Fruit fly (Drosophila melanogaster) whole organism, embryonic: ENCODE data around the gene Hsp22.

Experiments used
- Blimp-1 ChIP-seq: fragments of 200-800 bp; sonication (Bioruptor generic); optimal IDR thresholded peaks from 3 replicates; lab custom pipeline; 2018; ENCODE audit warnings: missing biosample characterization, missing genetic modification characterization, mild to moderate bottlenecking, moderate library complexity, missing genetic modification reagents
- CG10267 ChIP-seq: fragments of 200-800 bp; sonication (Bioruptor generic); optimal IDR thresholded peaks from 2 replicates; lab custom pipeline; 2018; ENCODE audit warnings: missing biosample characterization, mild to moderate bottlenecking, missing genetic modification characterization, moderate library complexity
- CG10462 ChIP-seq: fragments of 200-800 bp; sonication (Bioruptor generic); optimal IDR thresholded peaks from 2 replicates; lab custom pipeline; 2016; ENCODE audit warnings: missing biosample characterization, missing genetic modification characterization
- CG10654 ChIP-seq: fragments of 200-800 bp; sonication (Bioruptor generic); optimal IDR thresholded peaks from 2 replicates; lab custom pipeline; 2016; ENCODE audit warnings: missing biosample characterization, missing genetic modification characterization
- CG11456 ChIP-seq: fragments of 200-800 bp; sonication (Bioruptor generic); IDR thresholded peaks from 3 replicates; pipeline ENCODE4 v1.3.6; 2022; ENCODE audit warnings: missing biosample characterization, missing genetic modification characterization
- CG11560 ChIP-seq: fragments of 200-800 bp; sonication (Bioruptor generic); IDR thresholded peaks from 3 replicates; pipeline ENCODE4 v1.3.6; 2022; ENCODE audit warnings: missing biosample characterization, missing genetic modification characterization
- CG1233 ChIP-seq: fragments of 200-800 bp; sonication (Bioruptor generic); optimal IDR thresholded peaks from 4 replicates; lab custom pipeline; 2018; ENCODE audit warnings: missing biosample characterization, mild to moderate bottlenecking, missing genetic modification characterization
- CG13123 ChIP-seq: fragments of 200-800 bp; sonication (Bioruptor generic); optimal IDR thresholded peaks from 2 replicates; lab custom pipeline; 2016; ENCODE audit warnings: missing biosample characterization, missing genetic modification characterization
- CG13424 ChIP-seq: fragments of 200-800 bp; sonication (Bioruptor generic); optimal IDR thresholded peaks from 2 replicates; lab custom pipeline; 2019; ENCODE audit warnings: missing biosample characterization, mild to moderate bottlenecking, missing genetic modification characterization, moderate library complexity
- CG15514 ChIP-seq: fragments of 200-800 bp; sonication (Bioruptor generic); optimal IDR thresholded peaks from 3 replicates; lab custom pipeline; 2017; ENCODE audit warnings: missing biosample characterization, missing genetic modification characterization, mild to moderate bottlenecking, moderate library complexity, missing genetic modification reagents
- CG1602 ChIP-seq: fragments of 200-800 bp; sonication (Bioruptor generic); optimal IDR thresholded peaks from 3 replicates; lab custom pipeline; 2016; ENCODE audit warnings: missing biosample characterization, missing genetic modification characterization
- CG16813 ChIP-seq: fragments of 200-800 bp; sonication (Bioruptor generic); IDR thresholded peaks from 3 replicates; pipeline ENCODE4 v1.3.6; 2022; ENCODE audit warnings: missing biosample characterization, missing genetic modification characterization; ENCODE audit not compliant: partially characterized antibody
- CG17612 ChIP-seq: fragments of 200-800 bp; sonication (Bioruptor generic); IDR thresholded peaks from 2 replicates; pipeline ENCODE4 v1.3.6; 2022; ENCODE audit warnings: missing biosample characterization, missing genetic modification characterization
- CG18599 ChIP-seq: fragments of 200-800 bp; sonication (Bioruptor generic); optimal IDR thresholded peaks from 3 replicates; lab custom pipeline; 2017; ENCODE audit warnings: missing biosample characterization, missing genetic modification characterization, mild to moderate bottlenecking, moderate library complexity, missing genetic modification reagents
- CG31388 ChIP-seq: fragments of 200-800 bp; sonication (Bioruptor generic); optimal IDR thresholded peaks from 2 replicates; lab custom pipeline; 2016; ENCODE audit warnings: missing biosample characterization, missing genetic modification characterization
- CG3407 ChIP-seq: fragments of 200-800 bp; sonication (Bioruptor generic); optimal IDR thresholded peaks from 2 replicates; lab custom pipeline; 2018; ENCODE audit warnings: missing biosample characterization, mild to moderate bottlenecking, missing genetic modification characterization
- CG3726 ChIP-seq: fragments of 200-800 bp; sonication (Bioruptor generic); IDR thresholded peaks from 3 replicates; pipeline ENCODE4, ENCODE4 v1.3.6; 2022; ENCODE audit warnings: missing biosample characterization, missing genetic modification characterization
- CG3847 ChIP-seq: fragments of 200-800 bp; sonication (Bioruptor generic); IDR thresholded peaks from 2 replicates; pipeline ENCODE4 v1.3.6; 2022; ENCODE audit warnings: missing biosample characterization, missing genetic modification characterization
- CG4404 ChIP-seq: fragments of 200-800 bp; sonication (Bioruptor generic); IDR thresholded peaks from 2 replicates; pipeline ENCODE4 v1.3.6; 2022; ENCODE audit warnings: missing biosample characterization, missing genetic modification characterization
- CG4617 ChIP-seq: fragments of 200-800 bp; sonication (Bioruptor generic); optimal IDR thresholded peaks from 3 replicates; lab custom pipeline; 2016; ENCODE audit warnings: missing biosample characterization, missing genetic modification characterization, borderline replicate concordance
- CG5180 ChIP-seq: fragments of 200-800 bp; sonication (Bioruptor generic); optimal IDR thresholded peaks from 3 replicates; lab custom pipeline; 2017; ENCODE audit warnings: missing biosample characterization, missing genetic modification characterization, mild to moderate bottlenecking, moderate library complexity, missing genetic modification reagents
- CG6272 ChIP-seq: fragments of 200-800 bp; sonication (Bioruptor generic); IDR thresholded peaks from 2 replicates; pipeline ENCODE4 v1.3.6; 2022; ENCODE audit warnings: missing biosample characterization, missing genetic modification characterization
- CG6689 ChIP-seq: fragments of 200-800 bp; sonication (Bioruptor generic); IDR thresholded peaks from 2 replicates; pipeline ENCODE4 v1.3.6; 2022; ENCODE audit warnings: missing biosample characterization, missing genetic modification characterization
- CG7963 ChIP-seq: fragments of 200-800 bp; sonication (Bioruptor generic); IDR thresholded peaks from 3 replicates; pipeline ENCODE4 v1.3.6; 2022; ENCODE audit warnings: missing biosample characterization, missing genetic modification characterization; ENCODE audit not compliant: partially characterized antibody
- CG8281 ChIP-seq: fragments of 200-800 bp; sonication (Bioruptor generic); optimal IDR thresholded peaks from 2 replicates; lab custom pipeline; 2018; ENCODE audit warnings: missing biosample characterization, mild to moderate bottlenecking, missing genetic modification characterization, moderate library complexity
- CG9932 ChIP-seq: fragments of 200-800 bp; sonication (Bioruptor generic); IDR thresholded peaks from 2 replicates; pipeline ENCODE4 v1.3.6; 2022; ENCODE audit warnings: missing biosample characterization, missing genetic modification characterization
- Chrac-16 ChIP-seq: fragments of 200-800 bp; sonication (Bioruptor generic); optimal IDR thresholded peaks from 3 replicates; lab custom pipeline; 2016; ENCODE audit warnings: missing biosample characterization, missing genetic modification characterization
- Elba2 ChIP-seq: fragments of 200-800 bp; sonication (Bioruptor generic); optimal IDR thresholded peaks from 3 replicates; lab custom pipeline; 2016; ENCODE audit warnings: missing biosample characterization, missing genetic modification characterization
- Gsc ChIP-seq: fragments of 200-800 bp; sonication (Bioruptor generic); IDR thresholded peaks from 2 replicates; pipeline ENCODE4 v1.3.6; 2022; ENCODE audit warnings: missing biosample characterization, missing genetic modification characterization
- HLH54F ChIP-seq: fragments of 200-800 bp; sonication (Bioruptor generic); optimal IDR thresholded peaks from 3 replicates; lab custom pipeline; 2016; ENCODE audit warnings: missing biosample characterization, missing genetic modification characterization
- Hmx ChIP-seq: fragments of 200-800 bp; sonication (Bioruptor generic); optimal IDR thresholded peaks from 2 replicates; lab custom pipeline; 2016; ENCODE audit warnings: missing biosample characterization, missing genetic modification characterization
- Hsf ChIP-seq: fragments of 200-800 bp; sonication (Bioruptor generic); optimal IDR thresholded peaks from 3 replicates; lab custom pipeline; 2016; ENCODE audit warnings: missing biosample characterization, missing genetic modification characterization
- Jarid2 ChIP-seq: fragments of 200-800 bp; sonication (Bioruptor generic); optimal IDR thresholded peaks from 3 replicates; lab custom pipeline; 2017; ENCODE audit warnings: mild to moderate bottlenecking, missing biosample characterization, missing genetic modification reagents, missing genetic modification characterization
- Opbp ChIP-seq: fragments of 200-800 bp; sonication (Bioruptor generic); IDR thresholded peaks from 3 replicates; pipeline ENCODE4 v1.3.6; 2022; ENCODE audit warnings: missing biosample characterization, missing genetic modification characterization; ENCODE audit not compliant: partially characterized antibody
- Side ChIP-seq: fragments of 200-800 bp; sonication (Bioruptor generic); optimal IDR thresholded peaks from 2 replicates; lab custom pipeline; 2016; ENCODE audit warnings: missing biosample characterization, missing genetic modification characterization
- Sry-β ChIP-seq: fragments of 200-800 bp; sonication (Bioruptor generic); optimal IDR thresholded peaks from 2 replicates; lab custom pipeline; 2018; ENCODE audit warnings: missing biosample characterization, mild to moderate bottlenecking, missing genetic modification characterization, moderate library complexity
- abd-A ChIP-seq: fragments of 200-800 bp; sonication (Bioruptor generic); optimal IDR thresholded peaks from 3 replicates; lab custom pipeline; 2019; ENCODE audit warnings: missing biosample characterization, mild to moderate bottlenecking, missing genetic modification characterization, moderate library complexity
- al ChIP-seq: fragments of 200-800 bp; sonication (Bioruptor generic); IDR thresholded peaks from 2 replicates; pipeline ENCODE4 v1.3.6; 2022; ENCODE audit warnings: missing biosample characterization, missing genetic modification characterization
- chm ChIP-seq: fragments of 200-800 bp; sonication (Bioruptor generic); IDR thresholded peaks from 2 replicates; pipeline ENCODE4 v1.3.6; 2022; ENCODE audit warnings: missing biosample characterization, missing genetic modification characterization
- crc ChIP-seq: fragments of 200-800 bp; sonication (Bioruptor generic); optimal IDR thresholded peaks from 2 replicates; lab custom pipeline; 2016; ENCODE audit warnings: missing biosample characterization, missing genetic modification characterization
- da ChIP-seq: fragments of 200-800 bp; sonication (Bioruptor generic); optimal IDR thresholded peaks from 2 replicates; lab custom pipeline; 2016; ENCODE audit warnings: missing biosample characterization, missing genetic modification characterization
- dmrt99B ChIP-seq: fragments of 200-800 bp; sonication (Bioruptor generic); optimal IDR thresholded peaks from 2 replicates; lab custom pipeline; 2018; ENCODE audit warnings: missing biosample characterization, mild to moderate bottlenecking, missing genetic modification characterization, moderate library complexity
- dysf ChIP-seq: fragments of 200-800 bp; sonication (Bioruptor generic); IDR thresholded peaks from 3 replicates; pipeline ENCODE4 v1.3.6; 2022; ENCODE audit warnings: missing biosample characterization, missing genetic modification characterization
- en ChIP-seq: fragments of 200-800 bp; sonication (Bioruptor generic); optimal IDR thresholded peaks from 2 replicates; lab custom pipeline; 2016; ENCODE audit warnings: missing biosample characterization, missing genetic modification characterization
- ind ChIP-seq: fragments of 200-800 bp; sonication (Bioruptor generic); optimal IDR thresholded peaks from 3 replicates; lab custom pipeline; 2016; ENCODE audit warnings: missing biosample characterization, missing genetic modification characterization
- luna ChIP-seq: fragments of 200-800 bp; sonication (Bioruptor generic); optimal IDR thresholded peaks from 2 replicates; lab custom pipeline; 2016; ENCODE audit warnings: missing biosample characterization, missing genetic modification characterization
- unpg ChIP-seq: fragments of 200-800 bp; sonication (Bioruptor generic); optimal IDR thresholded peaks from 3 replicates; lab custom pipeline; 2018; ENCODE audit warnings: missing biosample characterization, mild to moderate bottlenecking, missing genetic modification characterization, moderate library complexity
- vnd ChIP-seq: fragments of 200-800 bp; sonication (Bioruptor generic); IDR thresholded peaks from 3 replicates; pipeline ENCODE4 v1.3.6; 2022; ENCODE audit warnings: missing biosample characterization, missing genetic modification characterization; ENCODE audit not compliant: partially characterized antibody

The Hsp22 gene

DNA sequence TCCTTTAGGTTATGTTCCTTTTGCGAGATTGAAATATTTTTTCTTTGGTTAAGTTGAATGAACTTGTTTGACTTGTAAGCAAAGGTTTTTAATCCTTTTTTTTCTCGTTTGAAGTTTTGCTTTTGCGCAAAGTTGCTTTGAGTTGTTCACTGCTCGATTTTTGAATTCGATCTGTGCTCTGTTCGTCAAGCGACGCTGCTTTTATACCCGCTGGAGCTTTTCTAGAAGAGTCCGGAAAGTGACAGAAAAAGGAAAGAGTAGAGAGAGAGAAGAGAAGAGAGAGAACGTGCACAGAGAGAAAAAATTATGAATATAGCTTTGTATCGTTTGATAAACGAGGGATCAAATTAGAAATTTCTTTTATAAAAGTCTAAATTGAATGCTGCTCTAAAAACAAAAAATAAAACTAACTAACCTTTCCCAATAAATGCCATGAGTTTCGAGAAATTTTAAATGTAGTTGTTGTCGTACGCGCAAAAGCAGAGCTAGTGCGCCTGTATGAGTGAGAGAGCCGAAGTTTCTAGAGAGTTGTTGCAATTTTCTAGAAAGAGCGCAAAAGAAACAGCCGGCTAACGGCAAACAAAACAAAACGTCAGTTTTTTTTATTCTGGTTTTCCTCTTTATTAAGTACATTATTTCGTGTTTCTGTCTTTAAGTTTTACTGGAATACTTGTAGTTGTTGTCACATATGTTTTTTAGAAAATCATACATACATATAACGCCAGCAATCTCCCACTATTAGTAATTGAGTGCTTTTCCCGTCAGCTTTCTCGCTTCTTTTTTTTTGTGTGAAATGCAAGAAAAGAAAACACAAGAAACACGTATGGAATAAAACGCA, 4.7 kb downstream of the Hsp22 start, which contains the start of gene Hsp26 (continued):
- 0 out of 2 replicates have a peak, but pooled peaks have one; percentile 22 for TF ChIP-seq CG4404 (GFP tag; lab: Robert Waterston, UW)
- peak; percentile 77 for TF ChIP-seq CG10267
- peak; percentile 84 for TF ChIP-seq CG18599
- TF ChIP-seq CG16813 (GFP tag; lab: Robert Waterston, UW), result no peak
- peak; percentile 55; the same call in 1 of the 2 replicates for TF ChIP-seq CG6272 (GFP tag; lab: Robert Waterston, UW)
- TF ChIP-seq CG9932, result peak; percentile 61
- peak; percentile 87 for TF ChIP-seq dysf (GFP tag; lab: Robert Waterston, UW)
- peak; percentile 75 for TF ChIP-seq Jarid2
- peak; percentile 75 for TF ChIP-seq Chrac-16 (GFP tag; lab: Kevin White, UChicago)
- peak; percentile 44 for TF ChIP-seq CG4617 (GFP tag; lab: Kevin White, UChicago)
- TF ChIP-seq HLH54F (GFP tag; lab: Kevin White, UChicago), result peak; percentile 82
- TF ChIP-seq luna (GFP tag; lab: Kevin White, UChicago), result peak; percentile 60
- peak; percentile 88 for TF ChIP-seq en (GFP tag; lab: Kevin White, UChicago)
- TF ChIP-seq Hsf (GFP tag; lab: Kevin White, UChicago), result peak; percentile 87
- TF ChIP-seq CG11560 (tag; lab: Robert Waterston, UW), result 0 out of 3 replicates have a peak, but pooled peaks have one; percentile 29
- peak; percentile 55 for TF ChIP-seq Hmx (GFP tag; lab: Kevin White, UChicago)
- TF ChIP-seq CG7963, result no peak
- no peak for TF ChIP-seq vnd (GFP tag; lab: Robert Waterston, UW)
- peak; percentile 66 for TF ChIP-seq CG3847 (GFP tag; lab: Robert Waterston, UW)
- peak; percentile 78 for TF ChIP-seq CG3407 (GFP tag; lab: Kevin White, UChicago)
- peak; percentile 80 for TF ChIP-seq CG1602 (GFP tag; lab: Kevin White, UChicago)
- peak; percentile 94 for TF ChIP-seq chm
- peak; percentile 60 for TF ChIP-seq CG8281 (tag; lab: Kevin White, UChicago)
- peak; percentile 54 for TF ChIP-seq CG15514 (GFP tag; lab: Kevin White, UChicago)
- peak; percentile 69 for TF ChIP-seq ind (GFP tag; lab: Kevin White, UChicago)
- peak; percentile 84 for TF ChIP-seq crc (GFP tag; lab: Kevin White, UChicago)
- TF ChIP-seq Side (GFP tag; lab: Kevin White, UChicago), result peak; percentile 90
- TF ChIP-seq Blimp-1 (GFP tag; lab: Kevin White, UChicago), result peak; percentile 84
- TF ChIP-seq CG5180 (GFP tag; lab: Kevin White, UChicago), result peak; percentile 54
- TF ChIP-seq CG31388 (GFP tag; lab: Kevin White, UChicago), result peak; percentile 21
- no peak for TF ChIP-seq Sry-β (GFP tag; lab: Kevin White, UChicago)
- TF ChIP-seq CG3726 (GFP tag; lab: Robert Waterston, UW), result 0 out of 3 replicates have a peak, but pooled peaks have one; percentile 47
- no peak for TF ChIP-seq Opbp
- no peak for TF ChIP-seq da
- peak; percentile 64 for TF ChIP-seq CG13123 (GFP tag; lab: Kevin White, UChicago)
- TF ChIP-seq dmrt99B (tag; lab: Kevin White, UChicago), result peak; percentile 85
- peak; percentile 61; the same call in 1 of the 3 replicates for TF ChIP-seq CG11456 (GFP tag; lab: Robert Waterston, UW)
- peak; percentile 78 for TF ChIP-seq CG1233
- TF ChIP-seq CG13424 (tag; lab: Kevin White, UChicago), result peak; percentile 87
- TF ChIP-seq CG10462 (GFP tag; lab: Kevin White, UChicago), result peak; percentile 72
- peak; percentile 56; the same call in 1 of the 2 replicates for TF ChIP-seq CG17612 (GFP tag; lab: Robert Waterston, UW)
- TF ChIP-seq CG6689, result peak; percentile 83
- no peak for TF ChIP-seq abd-A (tag; lab: Kevin White, UChicago)
- TF ChIP-seq Gsc (GFP tag; lab: Robert Waterston, UW), result no peak
- TF ChIP-seq Elba2 (GFP tag; lab: Kevin White, UChicago), result no peak
- peak; percentile 35; the same call in 1 of the 2 replicates for TF ChIP-seq al (GFP tag; lab: Robert Waterston, UW)
- TF ChIP-seq unpg (GFP tag; lab: Kevin White, UChicago), result peak; percentile 91
- TF ChIP-seq CG10654 (GFP tag; lab: Kevin White, UChicago), result peak; percentile 56
